Worm (Caenorhabditis elegans): ENCODE measurements around the gene fbxc-34.
A peak's percentile ranks its signal among the peaks of the same experiment; 100 is the strongest.
"Not testable (repeated sequence)": the region's sequence is repeated elsewhere in the genome, so short reads cannot be mapped to it uniquely, and the experiment has no call there.

fbxc-34 gene

ce11 chrII:930871-931270, at the start of gene fbxc-34:
Gene fbxc-34, plus strand, starts transcription at chrII:931171.
- not testable (repeated sequence) for TF ChIP-seq B0310.2 (tag; optimal IDR thresholded peaks at IDR 0.05); hnd-1 (tag; optimal IDR thresholded peaks at IDR 0.05); flt-1 (GFP tag; IDR thresholded peaks at IDR 0.05)

- TF ChIP-seq tbx-37 (GFP tag; conservative IDR thresholded peaks at IDR 0.05) (no peak), ama-1 (optimal IDR thresholded peaks at IDR 0.05) (no peak), sea-1 (GFP tag; conservative IDR thresholded peaks at IDR 0.05) (no peak), B0310.2 (tag; optimal IDR thresholded peaks at IDR 0.05) (no peak), ceh-13 (GFP tag; optimal IDR thresholded peaks at IDR 0.05) (no peak), hmg-4 (GFP tag; optimal IDR thresholded peaks at IDR 0.05) (no peak), pes-1 (GFP tag; IDR thresholded peaks at IDR 0.05) (no peak), F13C5.2 (tag; optimal IDR thresholded peaks at IDR 0.05) (no peak), scrt-1 (GFP tag; IDR thresholded peaks at IDR 0.05) (no peak), tbx-11 (GFP tag; IDR thresholded peaks at IDR 0.05) (no peak), flt-1 (GFP tag; IDR thresholded peaks at IDR 0.05) (no peak)
Observed at ce11 chrII:884204-884603, 46.8 kb upstream of the fbxc-34 start.

ce11 chrII:888024-888423, 42.9 kb upstream of the fbxc-34 start, which contains the start of gene T07D3.4:
Gene T07D3.4, plus strand, starts transcription at chrII:888309.
- TF ChIP-seq hmbx-1 (tag; optimal IDR thresholded peaks at IDR 0.05): no peak
- TF ChIP-seq ama-1 (optimal IDR thresholded peaks at IDR 0.05): no peak
- TF ChIP-seq ets-7 (tag; optimal IDR thresholded peaks at IDR 0.05): no peak
- TF ChIP-seq B0310.2 (tag; optimal IDR thresholded peaks at IDR 0.05): no peak
- TF ChIP-seq ceh-13 (GFP tag; optimal IDR thresholded peaks at IDR 0.05): no peak
- TF ChIP-seq ceh-36 (tag; optimal IDR thresholded peaks at IDR 0.05): no peak
- TF ChIP-seq tra-4 (tag; optimal IDR thresholded peaks at IDR 0.05): no peak

- no peak for TF ChIP-seq scrt-1 (GFP tag; IDR thresholded peaks at IDR 0.05)
- no peak for TF ChIP-seq tbx-37 (GFP tag; conservative IDR thresholded peaks at IDR 0.05)
- TF ChIP-seq ceh-36 (tag; optimal IDR thresholded peaks at IDR 0.05): no peak
- TF ChIP-seq ceh-13 (GFP tag; optimal IDR thresholded peaks at IDR 0.05): no peak
- TF ChIP-seq F13C5.2 (tag; optimal IDR thresholded peaks at IDR 0.05): no peak
- no peak for TF ChIP-seq tbx-11 (GFP tag; IDR thresholded peaks at IDR 0.05)
- no peak for TF ChIP-seq tra-4 (tag; optimal IDR thresholded peaks at IDR 0.05)
- TF ChIP-seq ets-7 (tag; optimal IDR thresholded peaks at IDR 0.05): no peak
- no peak for TF ChIP-seq hmg-4 (GFP tag; optimal IDR thresholded peaks at IDR 0.05)
- no peak for TF ChIP-seq pes-1 (GFP tag; IDR thresholded peaks at IDR 0.05)
- TF ChIP-seq B0310.2 (tag; optimal IDR thresholded peaks at IDR 0.05): no peak
- TF ChIP-seq aly-1 (tag; optimal IDR thresholded peaks at IDR 0.05): no peak
Observed at ce11 chrII:900720-901332, 30.1 kb upstream of the fbxc-34 start, which contains the start of gene T07D3.9. Gene T07D3.9, minus strand, starts transcription at chrII:900913.

ce11 chrII:901632-902031, 29.3 kb upstream of the fbxc-34 start, which contains the start of gene T07D3.2:
Gene T07D3.2, plus strand, starts transcription at chrII:901932.
- no peak for TF ChIP-seq pes-1 (GFP tag; IDR thresholded peaks at IDR 0.05)
- TF ChIP-seq hnd-1 (tag; optimal IDR thresholded peaks at IDR 0.05): no peak
- no peak for TF ChIP-seq B0310.2 (tag; optimal IDR thresholded peaks at IDR 0.05)
- no peak for TF ChIP-seq aly-1 (tag; optimal IDR thresholded peaks at IDR 0.05)
- no peak for TF ChIP-seq tbx-37 (GFP tag; conservative IDR thresholded peaks at IDR 0.05)
- TF ChIP-seq ceh-13 (GFP tag; optimal IDR thresholded peaks at IDR 0.05): no peak
- no peak for TF ChIP-seq tra-4 (tag; optimal IDR thresholded peaks at IDR 0.05)
- TF ChIP-seq F13C5.2 (tag; optimal IDR thresholded peaks at IDR 0.05): no peak

ce11 chrII:905335-905734, 25.6 kb upstream of the fbxc-34 start:
- 0 out of 2 replicates have a peak, but pooled peaks have one; percentile 29 for TF ChIP-seq sea-1 (GFP tag; conservative IDR thresholded peaks at IDR 0.05)
- no peak for TF ChIP-seq ets-7 (tag; optimal IDR thresholded peaks at IDR 0.05)
- TF ChIP-seq pes-1 (GFP tag; IDR thresholded peaks at IDR 0.05): peak; percentile 37; the same call in 1 of the 2 replicates

- no peak for TF ChIP-seq ceh-36 (tag; optimal IDR thresholded peaks at IDR 0.05)
Observed at ce11 chrII:909554-909953, 21.4 kb upstream of the fbxc-34 start, which contains the start of the genes fbxc-24 and fbxc-27. Gene fbxc-24, minus strand, starts transcription at chrII:909654. Gene fbxc-27, plus strand, starts transcription at chrII:909769.

- TF ChIP-seq hnd-1 (tag; optimal IDR thresholded peaks at IDR 0.05) (no peak), B0310.2 (tag; optimal IDR thresholded peaks at IDR 0.05) (no peak), tbx-37 (GFP tag; conservative IDR thresholded peaks at IDR 0.05) (no peak), pes-1 (GFP tag; IDR thresholded peaks at IDR 0.05) (no peak), scrt-1 (GFP tag; IDR thresholded peaks at IDR 0.05) (no peak), hmg-4 (GFP tag; optimal IDR thresholded peaks at IDR 0.05) (no peak), tra-4 (tag; optimal IDR thresholded peaks at IDR 0.05) (no peak), ets-7 (tag; optimal IDR thresholded peaks at IDR 0.05) (no peak), ama-1 (optimal IDR thresholded peaks at IDR 0.05) (no peak), sea-1 (GFP tag; conservative IDR thresholded peaks at IDR 0.05) (no peak), flt-1 (GFP tag; IDR thresholded peaks at IDR 0.05) (no peak), ceh-36 (tag; optimal IDR thresholded peaks at IDR 0.05) (no peak), tbx-11 (GFP tag; IDR thresholded peaks at IDR 0.05) (no peak), aly-1 (tag; optimal IDR thresholded peaks at IDR 0.05) (no peak), ceh-13 (GFP tag; optimal IDR thresholded peaks at IDR 0.05) (no peak), hmbx-1 (tag; optimal IDR thresholded peaks at IDR 0.05) (no peak), F13C5.2 (tag; optimal IDR thresholded peaks at IDR 0.05) (no peak)
Observed at ce11 chrII:911680-912079, 19.3 kb upstream of the fbxc-34 start, which contains the start of gene fbxc-31. Gene fbxc-31, plus strand, starts transcription at chrII:911980.
